Fruit fly (Drosophila melanogaster) whole organism: ENCODE measurements around the gene Sf3b3.

ENCODE experiments used
- CG8478 ChIP-seq: fragments of >200 bp; optimal IDR thresholded peaks from 2 replicates; lab custom pipeline; 2018; ENCODE audit warnings: inconsistent platforms
- EcR ChIP-seq, 2 experiments: fragments of >200 bp; optimal IDR thresholded peaks; 2 replicates each; lab custom pipeline; 2017; ENCODE audit warnings: missing biosample characterization in 2 of 2, missing genetic modification characterization in 2 of 2, missing genetic modification reagents in 2 of 2
- pan ChIP-seq: fragments of >200 bp; optimal IDR thresholded peaks from 2 replicates; lab custom pipeline; 2017
- psq ChIP-seq: fragments of >200 bp; optimal IDR thresholded peaks from 2 replicates; lab custom pipeline; 2017
- usp ChIP-seq: fragments of >200 bp; optimal IDR thresholded peaks from 2 replicates; lab custom pipeline; 2017; ENCODE audit warnings: missing biosample characterization, missing genetic modification characterization, mixed read lengths

- TF ChIP-seq pan (lab: Kevin White, UChicago) (no peak), usp (GFP tag; lab: Kevin White, UChicago) (no peak), psq (lab: Kevin White, UChicago) (no peak), CG8478 (no peak), EcR (GFP tag; optimal IDR thresholded peaks at IDR 0.05; lab: Kevin White, UChicago) (no peak)
Measured at dm6 chr3L:815234-816200, 17.7 kb downstream of the Sf3b3 start.
